Worm (Caenorhabditis elegans) whole organism, L1 larva: ENCODE measurements around the gene F47B10.6.

Experiments
- C16A3.4 ChIP-seq: fragments of 150-350 bp; optimal IDR thresholded peaks from 2 replicates; lab custom pipeline; 2014; ENCODE audit warnings: missing biosample characterization, missing genetic modification characterization
- C34B4.2 ChIP-seq: sonication (generic microtip); optimal IDR thresholded peaks from 2 replicates; lab custom pipeline; 2017; ENCODE audit warnings: mild to moderate bottlenecking, missing genetic modification characterization, missing compliant biosample characterization
- F16B12.6 ChIP-seq: fragments of 150-350 bp; optimal IDR thresholded peaks from 2 replicates; lab custom pipeline; 2014; ENCODE audit warnings: missing biosample characterization, missing genetic modification characterization
- blmp-1 ChIP-seq: fragments of 150-350 bp; optimal IDR thresholded peaks from 2 replicates; lab custom pipeline; 2014; ENCODE audit warnings: missing biosample characterization, missing genetic modification characterization
- ceh-8 ChIP-seq: fragments of 200-800 bp; sonication (Bioruptor generic); optimal IDR thresholded peaks from 2 replicates; lab custom pipeline; 2018; ENCODE audit warnings: mild to moderate bottlenecking, missing genetic modification characterization, moderate library complexity, missing compliant biosample characterization
- ceh-88 ChIP-seq: fragments of 200-800 bp; sonication (Bioruptor generic); IDR thresholded peaks from 2 replicates; pipeline ENCODE4 v1.3.6; 2022; ENCODE audit warnings: missing genetic modification characterization, missing compliant biosample characterization
- ceh-90 ChIP-seq: sonication (generic microtip); optimal IDR thresholded peaks from 2 replicates; lab custom pipeline; 2016; ENCODE audit warnings: missing genetic modification characterization, missing compliant biosample characterization
- ces-1 ChIP-seq: fragments of 150-350 bp; optimal IDR thresholded peaks from 2 replicates; lab custom pipeline; 2014; ENCODE audit warnings: missing biosample characterization, missing genetic modification reagents, missing genetic modification characterization
- dpl-1 ChIP-seq, 3 experiments: fragments of 150-350 bp in 2 of 3; sonication (generic microtip) in 1 of 3; optimal IDR thresholded peaks; 2 replicates each; lab custom pipeline; 2014 to 2017; ENCODE audit warnings: missing biosample characterization in 3 of 3, missing genetic modification characterization in 3 of 3, missing genetic modification reagents in 3 of 3
- efl-1 ChIP-seq, 4 experiments: fragments of 150-350 bp; optimal IDR thresholded peaks in 3 of 4; peaks in 1 of 4; 1 replicate in 1 of 4; 2 replicates in 3 of 4; lab custom pipeline; 2014; ENCODE audit warnings: missing biosample characterization in 2 of 4, missing genetic modification characterization in 2 of 4, missing genetic modification reagents in 2 of 4
- elt-2 ChIP-seq: sonication (generic microtip); optimal IDR thresholded peaks from 2 replicates; lab custom pipeline; 2016; ENCODE audit warnings: missing genetic modification characterization, mild to moderate bottlenecking, inconsistent platforms, missing compliant biosample characterization, missing genetic modification reagents
- elt-3 ChIP-seq, 6 experiments: fragments of 150-350 bp in 1 of 6; sonication (generic microtip); optimal IDR thresholded peaks; 2 replicates each; lab custom pipeline; 2017 to 2018; ENCODE audit warnings: missing biosample characterization in 6 of 6, missing genetic modification characterization in 6 of 6, inconsistent platforms in 1 of 6
- fkh-4 ChIP-seq: sonication (generic microtip); optimal IDR thresholded peaks from 2 replicates; lab custom pipeline; 2016; ENCODE audit warnings: missing compliant biosample characterization, missing genetic modification characterization, borderline replicate concordance
- fkh-8 ChIP-seq: sonication (generic microtip); optimal IDR thresholded peaks from 2 replicates; lab custom pipeline; 2016; ENCODE audit warnings: mild to moderate bottlenecking, missing genetic modification characterization, missing compliant biosample characterization
- hlh-4 ChIP-seq: sonication (generic microtip); optimal IDR thresholded peaks from 2 replicates; lab custom pipeline; 2016; ENCODE audit warnings: mild to moderate bottlenecking, missing genetic modification characterization, missing compliant biosample characterization
- lin-14 ChIP-seq: fragments of 200-800 bp; sonication (Bioruptor generic); optimal IDR thresholded peaks from 2 replicates; lab custom pipeline; 2018; ENCODE audit warnings: mild to moderate bottlenecking, missing genetic modification characterization, moderate library complexity, missing compliant biosample characterization
- lin-15B ChIP-seq: fragments of 150-350 bp; sonication (generic microtip); optimal IDR thresholded peaks from 3 replicates; lab custom pipeline; 2014; ENCODE audit warnings: missing biosample characterization, missing genetic modification characterization
- lin-35 ChIP-seq, 2 experiments: fragments of 150-350 bp; optimal IDR thresholded peaks; 2 replicates each; lab custom pipeline; 2014; ENCODE audit warnings: missing biosample characterization in 2 of 2, missing genetic modification characterization in 2 of 2, missing genetic modification reagents in 2 of 2
- lsy-2 ChIP-seq, 2 experiments: fragments of 150-350 bp; optimal IDR thresholded peaks; 2 replicates each; lab custom pipeline; 2014; ENCODE audit warnings: missing biosample characterization in 2 of 2, missing genetic modification characterization in 2 of 2
- mab-9 ChIP-seq: fragments of 200-800 bp; sonication (Bioruptor generic); IDR thresholded peaks from 2 replicates; pipeline ENCODE4 v1.3.6; 2022; ENCODE audit warnings: missing genetic modification reagents, missing genetic modification characterization, missing compliant biosample characterization
- mdl-1 ChIP-seq, 2 experiments: fragments of 150-350 bp; optimal IDR thresholded peaks; 2 replicates each; lab custom pipeline; 2014 to 2017; ENCODE audit warnings: missing biosample characterization in 2 of 2, missing genetic modification characterization in 2 of 2, inconsistent platforms in 1 of 2
- nhr-20 ChIP-seq: sonication (generic microtip); optimal IDR thresholded peaks from 2 replicates; lab custom pipeline; 2016; ENCODE audit warnings: mild to moderate bottlenecking, missing genetic modification characterization, missing compliant biosample characterization
- nhr-47 ChIP-seq: sonication (generic microtip); optimal IDR thresholded peaks from 2 replicates; lab custom pipeline; 2016; ENCODE audit warnings: mild to moderate bottlenecking, missing genetic modification characterization, moderate library complexity, missing compliant biosample characterization
- nhr-71 ChIP-seq: sonication (generic microtip); optimal IDR thresholded peaks from 2 replicates; lab custom pipeline; 2016; ENCODE audit warnings: mild to moderate bottlenecking, missing genetic modification characterization, moderate library complexity, missing compliant biosample characterization
- nhr-85 ChIP-seq: sonication (generic microtip); peaks from one replicate; lab custom pipeline; 2016; ENCODE audit warnings: missing genetic modification characterization, inconsistent platforms, missing compliant biosample characterization
- nhr-90 ChIP-seq: sonication (generic microtip); optimal IDR thresholded peaks from 2 replicates; lab custom pipeline; 2016; ENCODE audit warnings: mild to moderate bottlenecking, missing genetic modification characterization, missing compliant biosample characterization; ENCODE audit not compliant: poor library complexity
- pag-3 ChIP-seq: sonication (generic microtip); optimal IDR thresholded peaks from 2 replicates; lab custom pipeline; 2017; ENCODE audit warnings: missing genetic modification characterization, mild to moderate bottlenecking, missing compliant biosample characterization, antibody characterized with exemption, borderline replicate concordance; ENCODE audit not compliant: insufficient read depth
- pax-3 ChIP-seq: fragments of 200-800 bp; sonication (Bioruptor generic); optimal IDR thresholded peaks from 2 replicates; lab custom pipeline; 2018; ENCODE audit warnings: mild to moderate bottlenecking, missing genetic modification characterization, moderate library complexity, missing compliant biosample characterization
- pqm-1 ChIP-seq: sonication (generic microtip); optimal IDR thresholded peaks from 3 replicates; lab custom pipeline; 2017; ENCODE audit warnings: missing biosample characterization, missing genetic modification characterization
- rnt-1 ChIP-seq: sonication (generic microtip); optimal IDR thresholded peaks from 2 replicates; lab custom pipeline; 2016; ENCODE audit warnings: mild to moderate bottlenecking, missing genetic modification characterization, moderate library complexity, missing compliant biosample characterization
- sptf-1 ChIP-seq: fragments of 150-350 bp; optimal IDR thresholded peaks from 2 replicates; lab custom pipeline; 2014; ENCODE audit warnings: missing biosample characterization, missing genetic modification characterization
- tbx-2 ChIP-seq: sonication (generic microtip); optimal IDR thresholded peaks from 2 replicates; lab custom pipeline; 2016; ENCODE audit warnings: missing genetic modification characterization, missing compliant biosample characterization
- tlp-1 ChIP-seq: fragments of 150-350 bp; optimal IDR thresholded peaks from 2 replicates; lab custom pipeline; 2014; ENCODE audit warnings: missing biosample characterization, missing genetic modification characterization
- zag-1 ChIP-seq: fragments of 150-350 bp; optimal IDR thresholded peaks from 2 replicates; lab custom pipeline; 2014; ENCODE audit warnings: missing biosample characterization, missing genetic modification characterization

The F47B10.6 gene

ce11 chrX:10916194-10916593, 27.9 kb downstream of the F47B10.6 start:
- peak; percentile 43 for TF ChIP-seq elt-2 (tag; lab: Kevin White, UChicago)
- TF ChIP-seq pag-3: no peak

DNA sequence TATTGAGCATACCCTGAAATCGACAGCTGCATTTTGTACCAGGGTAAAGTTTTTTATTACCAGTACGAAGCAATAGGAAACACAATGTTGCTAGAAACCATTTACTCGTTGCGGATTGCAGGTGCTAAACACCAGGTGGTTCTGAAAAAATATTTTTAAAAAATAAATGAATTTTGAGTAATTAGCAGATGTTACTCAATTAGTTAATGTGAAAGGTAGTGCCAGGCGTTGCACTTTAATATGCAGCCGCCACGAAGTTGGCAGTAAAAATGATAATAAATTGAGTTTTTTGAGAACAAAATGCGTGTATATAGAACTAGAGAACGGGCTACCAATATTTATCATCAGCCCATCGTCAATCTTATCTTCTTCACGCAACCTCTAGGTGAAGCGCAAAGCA, 31.3 kb downstream of the F47B10.6 start, which contains the start of gene nstp-9:
Gene nstp-9, minus strand, starts transcription at position 101 of the 400 bp plus-strand sequence.
- TF ChIP-seq rnt-1 (tag; lab: Kevin White, UChicago) (no peak), hlh-4 (tag; lab: Kevin White, UChicago) (peak; percentile 81), dpl-1 (GFP tag; optimal IDR thresholded peaks at IDR 0.05; lab: Kevin White, UChicago) (no peak), efl-1 (optimal IDR thresholded peaks at IDR 0.05; lab: Kevin White, UChicago) (no peak), efl-1 (GFP tag; optimal IDR thresholded peaks at IDR 0.05 in 1 of 2; lab: Kevin White, UChicago) (peak in 1 of 2 experiments; percentile 12)

- TF ChIP-seq nhr-71 (no peak), mab-9 (GFP tag; lab: Robert Waterston, UW) (no peak), sptf-1 (tag; lab: Kevin White, UChicago) (no peak), nhr-47 (no peak)
Measured at ce11 chrX:10924031-10924430, 35.7 kb downstream of the F47B10.6 start.

ce11 chrX:10927136-10927535, 38.8 kb downstream of the F47B10.6 start:
- TF ChIP-seq fkh-8: no peak

DNA sequence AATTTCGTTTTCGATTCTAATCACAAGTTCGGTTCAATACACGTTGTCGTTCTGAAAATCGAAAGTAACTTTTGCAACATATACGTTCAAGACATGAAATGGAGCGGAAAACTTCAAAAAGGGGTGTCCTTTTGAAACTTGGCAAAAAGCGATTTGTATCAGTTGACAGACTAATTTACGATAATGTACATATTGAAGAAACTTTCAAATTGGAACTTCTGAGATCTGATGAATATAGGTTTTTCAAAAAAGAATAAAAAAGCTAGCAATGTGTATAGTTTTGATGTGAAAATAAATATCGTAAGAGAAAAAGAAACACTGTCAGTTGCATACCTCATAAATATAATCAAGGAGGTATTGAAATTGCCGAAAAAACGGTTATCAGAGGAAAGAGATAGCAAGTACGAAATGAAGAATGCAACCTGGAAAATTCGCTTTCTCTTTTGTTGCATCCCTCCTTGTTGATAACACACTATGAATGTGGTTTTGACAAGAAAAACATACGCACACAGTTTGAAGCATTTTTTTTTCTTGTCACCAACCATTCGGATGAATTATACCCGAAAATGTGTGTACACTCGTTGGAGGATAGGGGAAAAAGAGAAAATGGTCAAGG, 40.8 kb downstream of the F47B10.6 start, which contains the start of gene dgn-1:
Gene dgn-1, minus strand, starts transcription at position 51 of the 616 bp plus-strand sequence.
- peak; percentile 58 for TF ChIP-seq elt-2 (tag; lab: Kevin White, UChicago)
- no peak for TF ChIP-seq elt-3 (tag; optimal IDR thresholded peaks at IDR 0.05; lab: Kevin White, UChicago)
- no peak for TF ChIP-seq C34B4.2 (tag; lab: Kevin White, UChicago)
- no peak for TF ChIP-seq ceh-90
- TF ChIP-seq rnt-1 (tag; lab: Kevin White, UChicago): no peak
- peak; percentile 37 for TF ChIP-seq pqm-1 (tag; lab: Kevin White, UChicago)
- no peak for TF ChIP-seq F16B12.6 (tag; lab: Kevin White, UChicago)
- TF ChIP-seq C16A3.4 (tag; lab: Kevin White, UChicago): no peak
- peak; percentile 46 for TF ChIP-seq lin-14 (GFP tag; lab: Kevin White, UChicago)
- no peak for TF ChIP-seq nhr-85 (tag; lab: Kevin White, UChicago)
- TF ChIP-seq zag-1 (tag; lab: Kevin White, UChicago): no peak
- TF ChIP-seq nhr-71: no peak
- TF ChIP-seq pax-3 (tag; lab: Kevin White, UChicago): no peak
- peak; percentile 66 for TF ChIP-seq blmp-1
- peak; percentile 1 for TF ChIP-seq nhr-20 (tag; lab: Kevin White, UChicago)
- TF ChIP-seq lin-35 (GFP tag; optimal IDR thresholded peaks at IDR 0.05; lab: Kevin White, UChicago): peak in 1 of 2 experiments; percentile 12
- TF ChIP-seq ceh-8: no peak

DNA sequence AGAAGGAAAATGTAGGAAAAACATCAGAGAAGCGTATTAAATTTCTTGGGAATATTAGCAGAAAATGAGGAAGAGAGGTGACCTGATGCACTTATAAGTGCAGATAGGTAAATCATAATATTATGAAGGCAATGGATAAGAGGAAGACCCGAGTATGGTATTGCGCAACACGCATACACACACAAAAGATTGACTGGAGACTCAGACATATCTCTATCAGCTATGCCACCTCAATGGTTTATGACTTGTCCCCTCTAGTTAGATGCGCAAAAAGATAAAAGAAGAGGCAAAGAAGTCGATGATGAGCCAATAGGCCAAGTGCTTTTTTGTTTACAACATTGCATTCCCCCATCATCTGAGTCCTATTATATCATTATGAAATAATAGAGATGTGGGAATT, 43.8 kb downstream of the F47B10.6 start:
- TF ChIP-seq lsy-2 (tag; optimal IDR thresholded peaks at IDR 0.05; lab: Kevin White, UChicago): no peak
- no peak for TF ChIP-seq tlp-1 (tag; lab: Kevin White, UChicago)
- peak; percentile 1 for TF ChIP-seq lin-14 (GFP tag; lab: Kevin White, UChicago)

ce11 chrX:10933308-10934014, 45.2 kb downstream of the F47B10.6 start:
- no peak for TF ChIP-seq pax-3 (tag; lab: Kevin White, UChicago)
- peak; percentile 12 for TF ChIP-seq tbx-2 (tag; lab: Kevin White, UChicago)
- TF ChIP-seq ceh-88: no peak
- no peak for TF ChIP-seq ces-1 (GFP tag; lab: Kevin White, UChicago)
- TF ChIP-seq lin-14 (GFP tag; lab: Kevin White, UChicago): peak; percentile 51
- TF ChIP-seq pag-3: no peak
- TF ChIP-seq blmp-1: no peak
- TF ChIP-seq nhr-85 (tag; lab: Kevin White, UChicago): peak; percentile 71
- no peak for TF ChIP-seq efl-1 (optimal IDR thresholded peaks at IDR 0.05; lab: Kevin White, UChicago)
- TF ChIP-seq efl-1 (GFP tag; optimal IDR thresholded peaks at IDR 0.05 in 1 of 2; lab: Kevin White, UChicago): peak in 1 of 2 experiments; percentile 78
- no peak for TF ChIP-seq nhr-90
- TF ChIP-seq fkh-4 (tag; lab: Kevin White, UChicago): no peak
- no peak for TF ChIP-seq lin-15B (tag; lab: Kevin White, UChicago)
- no peak for TF ChIP-seq mdl-1 (tag; optimal IDR thresholded peaks at IDR 0.05; lab: Kevin White, UChicago)
- peak in 1 of 6 experiments; percentile 57 for TF ChIP-seq elt-3 (tag; optimal IDR thresholded peaks at IDR 0.05; lab: Kevin White, UChicago)
- TF ChIP-seq C16A3.4 (tag; lab: Kevin White, UChicago): no peak
